Fruit fly (Drosophila melanogaster) whole organism, embryonic: ENCODE measurements around the gene hbt.
A peak's percentile ranks its signal among the peaks of the same experiment; 100 is the strongest.

Source experiments
- B-H2 ChIP-seq: fragments of 200-800 bp; sonication (Bioruptor generic); optimal IDR thresholded peaks from 2 replicates; lab custom pipeline; 2018; ENCODE audit warnings: missing biosample characterization, mild to moderate bottlenecking, missing genetic modification characterization
- CG12219 ChIP-seq: fragments of 200-800 bp; sonication (Bioruptor generic); optimal IDR thresholded peaks from 3 replicates; lab custom pipeline; 2018; ENCODE audit warnings: missing biosample characterization, mild to moderate bottlenecking, missing genetic modification characterization
- CG13624 ChIP-seq: fragments of 200-800 bp; sonication (Bioruptor generic); optimal IDR thresholded peaks from 2 replicates; lab custom pipeline; 2016; ENCODE audit warnings: missing biosample characterization, missing genetic modification characterization
- CG15479 ChIP-seq: fragments of 200-800 bp; sonication (Bioruptor generic); optimal IDR thresholded peaks from 3 replicates; lab custom pipeline; 2019; ENCODE audit warnings: missing biosample characterization, mild to moderate bottlenecking, missing genetic modification characterization, moderate library complexity
- CG17361 ChIP-seq: fragments of 200-800 bp; sonication (Bioruptor generic); IDR thresholded peaks from 3 replicates; pipeline ENCODE4 v1.3.6; 2022; ENCODE audit warnings: missing biosample characterization, missing genetic modification characterization
- CG17385 ChIP-seq: fragments of 200-800 bp; sonication (Bioruptor generic); optimal IDR thresholded peaks from 3 replicates; lab custom pipeline; 2018; ENCODE audit warnings: missing biosample characterization, mild to moderate bottlenecking, missing genetic modification characterization
- CG18599 ChIP-seq: fragments of 200-800 bp; sonication (Bioruptor generic); optimal IDR thresholded peaks from 3 replicates; lab custom pipeline; 2017; ENCODE audit warnings: missing biosample characterization, missing genetic modification characterization, mild to moderate bottlenecking, moderate library complexity, missing genetic modification reagents
- CG18619 ChIP-seq: fragments of 200-800 bp; sonication (Bioruptor generic); optimal IDR thresholded peaks from 3 replicates; lab custom pipeline; 2017; ENCODE audit warnings: missing biosample characterization, mild to moderate bottlenecking, missing genetic modification characterization
- CG34422 ChIP-seq: fragments of 200-800 bp; sonication (Bioruptor generic); IDR thresholded peaks from 3 replicates; pipeline ENCODE4 v1.3.6; 2022; ENCODE audit warnings: missing biosample characterization, missing genetic modification characterization
- CG4328 ChIP-seq: fragments of 200-800 bp; sonication (Bioruptor generic); optimal IDR thresholded peaks from 3 replicates; lab custom pipeline; 2017; ENCODE audit warnings: missing biosample characterization, missing genetic modification reagents, missing genetic modification characterization
- CG4617 ChIP-seq: fragments of 200-800 bp; sonication (Bioruptor generic); optimal IDR thresholded peaks from 3 replicates; lab custom pipeline; 2016; ENCODE audit warnings: missing biosample characterization, missing genetic modification characterization, borderline replicate concordance
- CG6254 ChIP-seq: fragments of 200-800 bp; sonication (Bioruptor generic); optimal IDR thresholded peaks from 3 replicates; lab custom pipeline; 2017; ENCODE audit warnings: mild to moderate bottlenecking, missing biosample characterization, missing genetic modification reagents, missing genetic modification characterization
- CG8290 ChIP-seq, 3 experiments: fragments of 200-800 bp; sonication (Bioruptor generic); optimal IDR thresholded peaks; 2 replicates each; lab custom pipeline; 2016 to 2019; ENCODE audit warnings: missing biosample characterization in 3 of 3, missing genetic modification characterization in 3 of 3, mild to moderate bottlenecking in 2 of 3, moderate library complexity in 1 of 3
- CG8478 ChIP-seq: fragments of >200 bp; optimal IDR thresholded peaks from 2 replicates; lab custom pipeline; 2018
- CG9437 ChIP-seq: fragments of 200-800 bp; sonication (Bioruptor generic); optimal IDR thresholded peaks from 2 replicates; lab custom pipeline; 2018; ENCODE audit warnings: missing biosample characterization, mild to moderate bottlenecking, missing genetic modification characterization
- CG9609 ChIP-seq: fragments of 200-800 bp; sonication (Bioruptor generic); optimal IDR thresholded peaks from 3 replicates; lab custom pipeline; 2016; ENCODE audit warnings: missing biosample characterization, missing genetic modification characterization
- CG9727 ChIP-seq: fragments of 200-800 bp; sonication (Bioruptor generic); optimal IDR thresholded peaks from 3 replicates; lab custom pipeline; 2017; ENCODE audit warnings: missing biosample characterization, mild to moderate bottlenecking, missing genetic modification characterization
- Dek ChIP-seq: fragments of 200-800 bp; sonication (Bioruptor generic); optimal IDR thresholded peaks from 3 replicates; lab custom pipeline; 2019; ENCODE audit warnings: missing biosample characterization, mild to moderate bottlenecking, missing genetic modification characterization, moderate library complexity
- Dll ChIP-seq: fragments of 200-800 bp; sonication (Bioruptor generic); IDR thresholded peaks from 4 replicates; pipeline ENCODE4 v1.3.6; 2022; ENCODE audit warnings: missing biosample characterization, missing genetic modification characterization; ENCODE audit not compliant: partially characterized antibody
- Dp ChIP-seq: fragments of 200-800 bp; sonication (Bioruptor generic); optimal IDR thresholded peaks from 2 replicates; lab custom pipeline; 2018; ENCODE audit warnings: missing biosample characterization, mild to moderate bottlenecking, missing genetic modification characterization, moderate library complexity
- Hmr ChIP-seq: fragments of 200-800 bp; sonication (Bioruptor generic); optimal IDR thresholded peaks from 3 replicates; lab custom pipeline; 2017; ENCODE audit warnings: mild to moderate bottlenecking, missing biosample characterization, missing genetic modification reagents, missing genetic modification characterization
- Hr78 ChIP-seq, 2 experiments: fragments of 200-800 bp in 1 of 2; fragments of >200 bp in 1 of 2; sonication (Bioruptor generic) in 1 of 2; optimal IDR thresholded peaks; 2 replicates each; lab custom pipeline; 2017 to 2019; ENCODE audit warnings: missing biosample characterization in 2 of 2, missing genetic modification characterization in 2 of 2, mild to moderate bottlenecking in 1 of 2, moderate library complexity in 1 of 2
- Jarid2 ChIP-seq: fragments of 200-800 bp; sonication (Bioruptor generic); optimal IDR thresholded peaks from 3 replicates; lab custom pipeline; 2017; ENCODE audit warnings: mild to moderate bottlenecking, missing biosample characterization, missing genetic modification reagents, missing genetic modification characterization
- Lim3 ChIP-seq: fragments of 200-800 bp; sonication (Bioruptor generic); IDR thresholded peaks from 2 replicates; pipeline ENCODE4 v1.3.6; 2022; ENCODE audit warnings: missing biosample characterization, missing genetic modification characterization
- Nf-YB ChIP-seq: fragments of 200-800 bp; sonication (Bioruptor generic); optimal IDR thresholded peaks from 3 replicates; lab custom pipeline; 2019; ENCODE audit warnings: missing biosample characterization, mild to moderate bottlenecking, missing genetic modification characterization, moderate library complexity
- Trl ChIP-seq, 3 experiments: fragments of >200 bp in 2 of 3; fragments of 200-800 bp in 1 of 3; sonication (Bioruptor generic) in 1 of 3; optimal IDR thresholded peaks; 2 replicates in 1 of 3; 3 replicates in 2 of 3; lab custom pipeline; 2016 to 2017; ENCODE audit warnings: missing biosample characterization in 1 of 3, missing genetic modification characterization in 1 of 3
- ac ChIP-seq: fragments of 200-800 bp; sonication (Bioruptor generic); optimal IDR thresholded peaks from 3 replicates; lab custom pipeline; 2017; ENCODE audit warnings: missing biosample characterization, mild to moderate bottlenecking, missing genetic modification characterization
- bbx ChIP-seq: fragments of 200-800 bp; sonication (Bioruptor generic); IDR thresholded peaks from 2 replicates; pipeline ENCODE4 v1.3.6; 2022; ENCODE audit warnings: missing biosample characterization, missing genetic modification characterization; ENCODE audit not compliant: partially characterized antibody
- br ChIP-seq: fragments of >200 bp; optimal IDR thresholded peaks from 2 replicates; lab custom pipeline; 2017
- chif ChIP-seq, 2 experiments: fragments of 200-800 bp; sonication (Bioruptor generic); optimal IDR thresholded peaks; 3 replicates each; lab custom pipeline; 2016; ENCODE audit warnings: missing biosample characterization in 2 of 2, missing genetic modification characterization in 2 of 2
- chinmo ChIP-seq: fragments of 200-800 bp; sonication (Bioruptor generic); IDR thresholded peaks from 4 replicates; pipeline ENCODE4 v1.3.6; 2022; ENCODE audit warnings: missing biosample characterization, missing genetic modification characterization; ENCODE audit not compliant: partially characterized antibody
- fu2 ChIP-seq: fragments of 200-800 bp; sonication (Bioruptor generic); optimal IDR thresholded peaks from 2 replicates; lab custom pipeline; 2016; ENCODE audit warnings: missing biosample characterization, missing genetic modification characterization
- ham ChIP-seq: fragments of 200-800 bp; sonication (Bioruptor generic); IDR thresholded peaks from 2 replicates; pipeline ENCODE4 v1.3.6; 2022; ENCODE audit warnings: missing biosample characterization, missing genetic modification characterization
- mam ChIP-seq: fragments of 200-800 bp; sonication (Bioruptor generic); optimal IDR thresholded peaks from 3 replicates; lab custom pipeline; 2016; ENCODE audit warnings: missing biosample characterization, missing genetic modification characterization
- nmo ChIP-seq: fragments of 200-800 bp; sonication (Bioruptor generic); optimal IDR thresholded peaks from 2 replicates; lab custom pipeline; 2018; ENCODE audit warnings: missing biosample characterization, mild to moderate bottlenecking, missing genetic modification characterization, moderate library complexity
- prd ChIP-seq, 3 experiments: fragments of >200 bp in 2 of 3; fragments of 200-800 bp in 1 of 3; sonication (Bioruptor generic) in 1 of 3; optimal IDR thresholded peaks in 2 of 3; IDR thresholded peaks in 1 of 3; 2 replicates in 2 of 3; 3 replicates in 1 of 3; pipeline versions ENCODE4 v1.3.6 to Lab custom; 2017 to 2022; ENCODE audit warnings: missing biosample characterization in 1 of 3, missing genetic modification characterization in 1 of 3
- ro ChIP-seq: fragments of 200-800 bp; sonication (Bioruptor generic); IDR thresholded peaks from 2 replicates; pipeline ENCODE4 v1.3.6; 2022; ENCODE audit warnings: missing biosample characterization, missing genetic modification characterization
- salm ChIP-seq: fragments of 200-800 bp; sonication (Bioruptor generic); optimal IDR thresholded peaks from 2 replicates; lab custom pipeline; 2018; ENCODE audit warnings: missing biosample characterization, mild to moderate bottlenecking, missing genetic modification characterization
- scrt ChIP-seq: fragments of 200-800 bp; sonication (Bioruptor generic); optimal IDR thresholded peaks from 2 replicates; lab custom pipeline; 2018; ENCODE audit warnings: missing biosample characterization, mild to moderate bottlenecking, missing genetic modification characterization, moderate library complexity
- sd ChIP-seq: fragments of 200-800 bp; sonication (Bioruptor generic); optimal IDR thresholded peaks from 3 replicates; lab custom pipeline; 2018; ENCODE audit warnings: missing biosample characterization, mild to moderate bottlenecking, missing genetic modification characterization, moderate library complexity
- stwl ChIP-seq: fragments of 200-800 bp; sonication (Bioruptor generic); optimal IDR thresholded peaks from 3 replicates; lab custom pipeline; 2018; ENCODE audit warnings: missing biosample characterization, mild to moderate bottlenecking, missing genetic modification characterization, moderate library complexity
- tin ChIP-seq: fragments of 200-800 bp; sonication (Bioruptor generic); optimal IDR thresholded peaks from 3 replicates; lab custom pipeline; 2016; ENCODE audit warnings: missing biosample characterization, missing genetic modification characterization
- vnd ChIP-seq: fragments of 200-800 bp; sonication (Bioruptor generic); IDR thresholded peaks from 3 replicates; pipeline ENCODE4 v1.3.6; 2022; ENCODE audit warnings: missing biosample characterization, missing genetic modification characterization; ENCODE audit not compliant: partially characterized antibody
- zen ChIP-seq: fragments of 200-800 bp; sonication (Bioruptor generic); optimal IDR thresholded peaks from 3 replicates; lab custom pipeline; 2018; ENCODE audit warnings: missing biosample characterization, mild to moderate bottlenecking, missing genetic modification characterization, moderate library complexity
- zen2 ChIP-seq: fragments of 200-800 bp; sonication (Bioruptor generic); IDR thresholded peaks from 3 replicates; pipeline ENCODE4 v1.3.6; 2022; ENCODE audit warnings: missing biosample characterization, missing genetic modification characterization; ENCODE audit not compliant: partially characterized antibody
- zfh2 ChIP-seq: fragments of 200-800 bp; sonication (Bioruptor generic); optimal IDR thresholded peaks from 2 replicates; lab custom pipeline; 2016; ENCODE audit warnings: missing biosample characterization, missing genetic modification characterization

The hbt gene

DNA sequence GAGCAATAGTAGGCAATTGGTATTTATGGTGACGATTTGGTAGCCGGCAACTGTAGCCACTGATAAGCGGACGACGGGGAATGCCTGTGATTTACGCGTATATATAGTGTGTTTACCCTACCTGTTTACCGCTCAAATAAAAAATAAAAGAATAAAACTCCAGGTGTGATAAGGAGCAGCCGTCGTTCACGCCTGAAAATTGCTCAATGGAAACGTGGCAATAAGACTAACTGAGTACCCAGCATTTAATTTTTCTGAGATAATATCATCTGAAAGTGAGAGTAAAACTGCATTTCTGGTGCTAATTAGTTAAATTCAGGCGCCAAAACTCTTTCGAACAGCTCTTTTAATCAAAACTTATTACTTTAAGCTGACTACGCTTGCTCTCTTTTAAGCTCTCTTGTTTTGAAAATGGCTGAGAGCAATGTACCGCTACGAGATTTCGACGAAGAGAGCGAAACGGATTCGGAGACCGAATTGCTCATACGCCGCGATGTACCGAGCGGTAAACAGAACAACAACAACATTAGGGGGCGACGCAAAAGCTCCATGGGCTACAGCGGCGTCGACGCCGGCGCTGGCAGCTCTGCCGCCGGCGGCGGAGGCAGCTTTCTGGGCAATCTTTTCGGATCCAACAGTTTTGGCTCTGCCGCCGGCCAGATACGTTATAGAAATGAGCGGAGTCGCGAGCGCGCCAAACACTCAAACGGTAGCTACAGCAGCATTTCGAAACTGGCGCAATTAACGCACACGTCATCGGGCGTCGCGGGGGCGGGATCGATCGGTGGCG, 40.5 kb downstream of the hbt start (continued):
- TF ChIP-seq prd (optimal IDR thresholded peaks at IDR 0.05; lab: Kevin White, UChicago), result no peak
- peak; percentile 24; the same call in 1 of the 3 replicates for TF ChIP-seq prd (GFP tag; IDR thresholded peaks at IDR 0.05; lab: Robert Waterston, UW)
- peak; percentile 4 for TF ChIP-seq mam (GFP tag; lab: Kevin White, UChicago)
- TF ChIP-seq CG9609 (GFP tag; lab: Kevin White, UChicago), result no peak
- peak; percentile 69 for TF ChIP-seq CG9727
- no peak for TF ChIP-seq CG15479 (GFP tag; lab: Kevin White, UChicago)
- TF ChIP-seq CG8478, result no peak
- peak; percentile 91 for TF ChIP-seq Hmr (GFP tag; lab: Kevin White, UChicago)
- peak; percentile 66; the same call in 3 of the 4 replicates for TF ChIP-seq Dll (GFP tag; lab: Robert Waterston, UW)
- TF ChIP-seq ro (GFP tag; lab: Robert Waterston, UW), result no peak
- TF ChIP-seq CG13624 (GFP tag; lab: Kevin White, UChicago), result peak; percentile 11
- TF ChIP-seq CG17361 (GFP tag; lab: Robert Waterston, UW), result 0 out of 3 replicates have a peak, but pooled peaks have one; percentile 21
- TF ChIP-seq Dp (GFP tag; lab: Kevin White, UChicago), result peak; percentile 13
- TF ChIP-seq CG9437 (GFP tag; lab: Kevin White, UChicago), result peak; percentile 33
- TF ChIP-seq nmo, result no peak
- TF ChIP-seq chinmo (GFP tag; lab: Robert Waterston, UW), result peak; percentile 95
- peak; percentile 97 for TF ChIP-seq Jarid2 (GFP tag; lab: Kevin White, UChicago)
- TF ChIP-seq Lim3, result no peak; the same call in 1 of the 2 replicates
- peak; percentile 88 for TF ChIP-seq salm (tag; lab: Kevin White, UChicago)
- TF ChIP-seq ac, result peak; percentile 55
- no peak for TF ChIP-seq vnd (GFP tag; lab: Robert Waterston, UW)
- no peak for TF ChIP-seq ham
- peak; percentile 77 for TF ChIP-seq CG12219 (GFP tag; lab: Kevin White, UChicago)
- no peak for TF ChIP-seq zfh2 (GFP tag; lab: Kevin White, UChicago)
- TF ChIP-seq tin, result no peak
- TF ChIP-seq CG6254 (GFP tag; lab: Kevin White, UChicago), result peak; percentile 44
- peak; percentile 80 to 93 for TF ChIP-seq Trl (optimal IDR thresholded peaks at IDR 0.05; lab: Kevin White, UChicago)
- TF ChIP-seq Trl (GFP tag; optimal IDR thresholded peaks at IDR 0.05; lab: Kevin White, UChicago), result no peak
- peak; percentile 67 for TF ChIP-seq Nf-YB (GFP tag; lab: Kevin White, UChicago)
- peak in 1 of 2 experiments; percentile 45 for TF ChIP-seq Hr78 (GFP tag; optimal IDR thresholded peaks at IDR 0.05; lab: Kevin White, UChicago)
- peak; percentile 80 for TF ChIP-seq Dek (tag; lab: Kevin White, UChicago)
- peak; percentile 97 for TF ChIP-seq sd
- TF ChIP-seq zen2 (GFP tag; lab: Robert Waterston, UW), result peak; percentile 18; the same call in 1 of the 3 replicates
- TF ChIP-seq B-H2 (GFP tag; lab: Kevin White, UChicago), result peak; percentile 84
- TF ChIP-seq CG18599 (GFP tag; lab: Kevin White, UChicago), result peak; percentile 85
- TF ChIP-seq br (lab: Kevin White, UChicago), result no peak
- no peak for TF ChIP-seq chif (GFP tag; optimal IDR thresholded peaks at IDR 0.05; lab: Kevin White, UChicago)
- no peak for TF ChIP-seq stwl (tag; lab: Kevin White, UChicago)
- no peak for TF ChIP-seq fu2 (GFP tag; lab: Kevin White, UChicago)
- peak; percentile 54; the same call in 1 of the 2 replicates for TF ChIP-seq bbx (GFP tag; lab: Robert Waterston, UW)
- no peak for TF ChIP-seq CG8290 (GFP tag; optimal IDR thresholded peaks at IDR 0.05; lab: Kevin White, UChicago)
- peak in 1 of 2 experiments; percentile 96 for TF ChIP-seq CG8290 (tag; optimal IDR thresholded peaks at IDR 0.05; lab: Kevin White, UChicago)
- peak; percentile 81 for TF ChIP-seq CG17385 (GFP tag; lab: Kevin White, UChicago)
- no peak for TF ChIP-seq CG4617 (GFP tag; lab: Kevin White, UChicago)
- peak; percentile 89 for TF ChIP-seq scrt (GFP tag; lab: Kevin White, UChicago)
- peak; percentile 73 for TF ChIP-seq CG4328 (GFP tag; lab: Kevin White, UChicago)
- peak; percentile 83; the same call in 1 of the 3 replicates for TF ChIP-seq CG34422 (GFP tag; lab: Robert Waterston, UW)
- peak; percentile 88 for TF ChIP-seq CG18619 (GFP tag; lab: Kevin White, UChicago)
- no peak for TF ChIP-seq zen (tag; lab: Kevin White, UChicago)
